Fruit fly (Drosophila melanogaster): Measurements from ENCODE around the gene mRpL44.

mRpL44 gene

DNA sequence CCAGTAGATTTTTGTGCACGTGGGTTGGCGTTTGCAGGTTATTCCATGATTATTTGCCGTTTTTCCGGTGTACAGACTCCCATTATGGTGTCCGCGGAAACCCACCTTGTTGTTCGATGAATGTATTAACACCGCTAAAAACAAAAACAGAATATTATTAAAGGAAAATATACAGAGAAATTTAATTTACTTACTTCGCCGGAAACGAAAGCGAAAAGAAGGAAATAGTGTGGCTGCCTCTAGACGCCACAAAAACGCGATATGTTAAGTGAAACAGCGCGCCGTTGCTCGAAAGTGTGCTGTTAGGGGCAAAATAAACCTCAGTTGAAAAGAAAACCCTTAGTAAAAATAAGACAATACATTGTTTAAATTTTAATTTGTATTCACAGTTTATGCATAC, 3.6 kb downstream of the mRpL44 start, which contains the start of gene RpL35A (continued):
- TF ChIP-seq Dbx (GFP tag; IDR thresholded peaks at IDR 0.05) (peak; percentile 66), pros (GFP tag; optimal IDR thresholded peaks at IDR 0.05) (peak; percentile 14), CG8281 (tag; optimal IDR thresholded peaks at IDR 0.05) (peak; percentile 35), shn (GFP tag; optimal IDR thresholded peaks at IDR 0.05) (peak; percentile 53), CG12942 (GFP tag; optimal IDR thresholded peaks at IDR 0.05) (no peak), gfzf (GFP tag; optimal IDR thresholded peaks at IDR 0.05) (peak; percentile 87), wor (GFP tag; IDR thresholded peaks at IDR 0.05) (no peak), scrt (GFP tag; optimal IDR thresholded peaks at IDR 0.05) (peak; percentile 83), HLH54F (GFP tag; optimal IDR thresholded peaks at IDR 0.05) (no peak), CG10147 (GFP tag; optimal IDR thresholded peaks at IDR 0.05) (peak; percentile 56), tgo (GFP tag; IDR thresholded peaks at IDR 0.05) (no peak; the same call in 2 of the 3 replicates), CG3726 (GFP tag; IDR thresholded peaks at IDR 0.05) (no peak), org-1 (GFP tag; optimal IDR thresholded peaks at IDR 0.05) (peak; percentile 54), C15 (GFP tag; IDR thresholded peaks at IDR 0.05) (no peak), CG34422 (GFP tag; IDR thresholded peaks at IDR 0.05) (peak; percentile 61; the same call in 1 of the 3 replicates), Gsc (GFP tag; IDR thresholded peaks at IDR 0.05) (no peak), ttk (GFP tag; IDR thresholded peaks at IDR 0.05) (peak; percentile 40; the same call in 1 of the 2 replicates), odd (GFP tag; optimal IDR thresholded peaks at IDR 0.05) (peak; percentile 85), sqz (GFP tag; optimal IDR thresholded peaks at IDR 0.05) (no peak), Sry-β (GFP tag; optimal IDR thresholded peaks at IDR 0.05) (no peak), cwo (GFP tag; optimal IDR thresholded peaks at IDR 0.05) (peak; percentile 52), sob (GFP tag; IDR thresholded peaks at IDR 0.05) (peak; percentile 69), amos (GFP tag; IDR thresholded peaks at IDR 0.05; ENCODE audit: partially characterized antibody) (no peak; the same call in 1 of the 2 replicates), CG15269 (tag; optimal IDR thresholded peaks at IDR 0.05) (peak; percentile 71), Dp (GFP tag; optimal IDR thresholded peaks at IDR 0.05) (peak; percentile 43), Dad (GFP tag; optimal IDR thresholded peaks at IDR 0.05) (peak; percentile 81), bbx (GFP tag; IDR thresholded peaks at IDR 0.05; ENCODE audit: partially characterized antibody) (no peak)

DNA sequence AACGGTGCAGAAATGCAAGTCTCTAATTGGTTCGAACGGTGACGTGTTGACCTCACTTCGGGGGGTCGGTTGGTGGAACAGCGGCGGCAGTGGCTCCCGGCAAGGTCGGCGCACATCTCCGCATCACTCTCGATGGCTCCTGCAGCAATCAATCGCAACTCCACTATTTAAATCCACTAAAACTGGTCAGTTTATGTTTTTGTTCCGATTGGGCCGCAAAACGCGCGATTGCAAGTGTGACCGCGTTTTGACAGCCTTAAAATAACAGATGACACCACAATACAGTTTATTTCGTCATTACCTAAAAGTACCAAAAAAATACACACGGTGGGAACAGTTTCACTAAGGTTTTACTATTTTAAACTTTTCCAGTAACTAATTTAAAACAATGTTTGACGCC, 6.0 kb downstream of the mRpL44 start, which contains the start of gene PEK:
Gene PEK, minus strand, starts transcription at position 273 of the 400 bp plus-strand sequence.
- TF ChIP-seq D (optimal IDR thresholded peaks at IDR 0.05) (peak; percentile 0), D (GFP tag; optimal IDR thresholded peaks at IDR 0.05) (no peak), MBD-R2 (GFP tag; IDR thresholded peaks at IDR 0.05) (peak; percentile 60), Myb (GFP tag; optimal IDR thresholded peaks at IDR 0.05) (peak; percentile 5), Elba2 (GFP tag; optimal IDR thresholded peaks at IDR 0.05) (peak; percentile 82), fd64A (GFP tag; optimal IDR thresholded peaks at IDR 0.05) (no peak), Tbp (GFP tag; optimal IDR thresholded peaks at IDR 0.05) (no peak), Bteb2 (GFP tag; optimal IDR thresholded peaks at IDR 0.05) (no peak), CG13287 (GFP tag; IDR thresholded peaks at IDR 0.05; ENCODE audit: partially characterized antibody) (peak; percentile 11; the same call in 1 of the 2 replicates), E2f2 (GFP tag; IDR thresholded peaks at IDR 0.05) (peak; percentile 59), CG9797 (GFP tag; optimal IDR thresholded peaks at IDR 0.05) (peak; percentile 69), gfzf (GFP tag; optimal IDR thresholded peaks at IDR 0.05) (peak; percentile 87), CG7786 (GFP tag; optimal IDR thresholded peaks at IDR 0.05) (no peak), Pdp1 (GFP tag; optimal IDR thresholded peaks at IDR 0.05) (peak in 1 of 2 experiments; percentile 42), stwl (tag; optimal IDR thresholded peaks at IDR 0.05) (peak; percentile 60), danr (GFP tag; IDR thresholded peaks at IDR 0.05) (no peak), lbe (GFP tag; optimal IDR thresholded peaks at IDR 0.05) (no peak), disco-r (GFP tag; optimal IDR thresholded peaks at IDR 0.05) (no peak), HmgZ (tag; optimal IDR thresholded peaks at IDR 0.05) (peak; percentile 24), dpn (GFP tag; optimal IDR thresholded peaks at IDR 0.05) (no peak), nmo (GFP tag; optimal IDR thresholded peaks at IDR 0.05) (peak; percentile 7), CG4617 (GFP tag; optimal IDR thresholded peaks at IDR 0.05; ENCODE audit: borderline replicate concordance) (peak; percentile 67), Scr (GFP tag; IDR thresholded peaks at IDR 0.05; ENCODE audit: partially characterized antibody) (0 out of 2 replicates have a peak, but pooled peaks have one; percentile 13), Hey (tag; optimal IDR thresholded peaks at IDR 0.05) (no peak), phol (tag; optimal IDR thresholded peaks at IDR 0.05) (peak; percentile 8), Dad (GFP tag; optimal IDR thresholded peaks at IDR 0.05) (no peak)

All from whole organism, embryonic.